Fruit fly (Drosophila melanogaster) whole organism, embryonic: ENCODE measurements around the gene CG6345.

Source experiments
- Bteb2 ChIP-seq: fragments of 200-800 bp; sonication (Bioruptor generic); optimal IDR thresholded peaks from 2 replicates; lab custom pipeline; 2016; ENCODE audit warnings: missing biosample characterization, missing genetic modification characterization
- CG10147 ChIP-seq: fragments of 200-800 bp; sonication (Bioruptor generic); optimal IDR thresholded peaks from 2 replicates; lab custom pipeline; 2019; ENCODE audit warnings: missing biosample characterization, mild to moderate bottlenecking, missing genetic modification characterization, moderate library complexity
- CG10274 ChIP-seq: fragments of 200-800 bp; sonication (Bioruptor generic); optimal IDR thresholded peaks from 3 replicates; lab custom pipeline; 2017; ENCODE audit warnings: missing biosample characterization, mild to moderate bottlenecking, missing genetic modification characterization
- CG10565 ChIP-seq: fragments of 200-800 bp; sonication (Bioruptor generic); optimal IDR thresholded peaks from 3 replicates; lab custom pipeline; 2016; ENCODE audit warnings: missing biosample characterization, mild to moderate bottlenecking, missing genetic modification characterization
- CG10654 ChIP-seq: fragments of 200-800 bp; sonication (Bioruptor generic); optimal IDR thresholded peaks from 2 replicates; lab custom pipeline; 2016; ENCODE audit warnings: missing biosample characterization, missing genetic modification characterization
- CG11504 ChIP-seq: fragments of 200-800 bp; sonication (Bioruptor generic); optimal IDR thresholded peaks from 3 replicates; lab custom pipeline; 2019; ENCODE audit warnings: missing biosample characterization, mild to moderate bottlenecking, missing genetic modification characterization, moderate library complexity
- CG12391 ChIP-seq: fragments of 200-800 bp; sonication (Bioruptor generic); optimal IDR thresholded peaks from 3 replicates; lab custom pipeline; 2018; ENCODE audit warnings: missing biosample characterization, mild to moderate bottlenecking, missing genetic modification characterization, moderate library complexity
- CG14441 ChIP-seq: fragments of 200-800 bp; sonication (Bioruptor generic); IDR thresholded peaks from 2 replicates; pipeline ENCODE4 v1.3.6; 2022; ENCODE audit warnings: missing biosample characterization, missing genetic modification characterization
- CG15269 ChIP-seq: fragments of 200-800 bp; sonication (Bioruptor generic); optimal IDR thresholded peaks from 2 replicates; lab custom pipeline; 2018; ENCODE audit warnings: missing biosample characterization, mild to moderate bottlenecking, missing genetic modification characterization, moderate library complexity
- CG30403 ChIP-seq: fragments of 200-800 bp; sonication (Bioruptor generic); optimal IDR thresholded peaks from 3 replicates; lab custom pipeline; 2016; ENCODE audit warnings: missing biosample characterization, missing genetic modification characterization
- CG30431 ChIP-seq: fragments of 200-800 bp; sonication (Bioruptor generic); optimal IDR thresholded peaks from 2 replicates; lab custom pipeline; 2017; ENCODE audit warnings: missing biosample characterization, missing genetic modification characterization
- CG3065 ChIP-seq: fragments of 200-800 bp; sonication (Bioruptor generic); optimal IDR thresholded peaks from 2 replicates; lab custom pipeline; 2016; ENCODE audit warnings: missing biosample characterization, missing genetic modification characterization
- CG3281 ChIP-seq: fragments of 200-800 bp; sonication (Bioruptor generic); optimal IDR thresholded peaks from 3 replicates; lab custom pipeline; 2017; ENCODE audit warnings: missing biosample characterization, mild to moderate bottlenecking, missing genetic modification characterization
- CG3838 ChIP-seq: fragments of 200-800 bp; sonication (Bioruptor generic); optimal IDR thresholded peaks from 3 replicates; lab custom pipeline; 2016; ENCODE audit warnings: missing biosample characterization, missing genetic modification characterization
- CG7839 ChIP-seq: fragments of 200-800 bp; sonication (Bioruptor generic); optimal IDR thresholded peaks from 3 replicates; lab custom pipeline; 2018; ENCODE audit warnings: missing biosample characterization, mild to moderate bottlenecking, missing genetic modification characterization, moderate library complexity
- CG7963 ChIP-seq: fragments of 200-800 bp; sonication (Bioruptor generic); IDR thresholded peaks from 3 replicates; pipeline ENCODE4 v1.3.6; 2022; ENCODE audit warnings: missing biosample characterization, missing genetic modification characterization; ENCODE audit not compliant: partially characterized antibody
- CG8388 ChIP-seq: fragments of 200-800 bp; sonication (Bioruptor generic); optimal IDR thresholded peaks from 2 replicates; lab custom pipeline; 2019; ENCODE audit warnings: missing biosample characterization, mild to moderate bottlenecking, missing genetic modification characterization, moderate library complexity
- Deaf1 ChIP-seq: fragments of 200-800 bp; optimal IDR thresholded peaks from 3 replicates; lab custom pipeline; 2019; ENCODE audit warnings: missing biosample characterization, mild to moderate bottlenecking, missing genetic modification characterization, moderate library complexity
- Dp ChIP-seq: fragments of 200-800 bp; sonication (Bioruptor generic); optimal IDR thresholded peaks from 2 replicates; lab custom pipeline; 2018; ENCODE audit warnings: missing biosample characterization, mild to moderate bottlenecking, missing genetic modification characterization, moderate library complexity
- Drgx ChIP-seq: fragments of 200-800 bp; sonication (Bioruptor generic); IDR thresholded peaks from 2 replicates; pipeline ENCODE4 v1.3.6; 2022; ENCODE audit warnings: missing biosample characterization, missing genetic modification characterization
- HLHmδ ChIP-seq: fragments of 200-800 bp; sonication (Bioruptor generic); optimal IDR thresholded peaks from 2 replicates; lab custom pipeline; 2018; ENCODE audit warnings: missing biosample characterization, mild to moderate bottlenecking, missing genetic modification characterization, moderate library complexity
- HmgZ ChIP-seq: fragments of 200-800 bp; sonication (Bioruptor generic); optimal IDR thresholded peaks from 2 replicates; lab custom pipeline; 2018; ENCODE audit warnings: missing biosample characterization, mild to moderate bottlenecking, missing genetic modification characterization
- Hmr ChIP-seq: fragments of 200-800 bp; sonication (Bioruptor generic); optimal IDR thresholded peaks from 3 replicates; lab custom pipeline; 2017; ENCODE audit warnings: mild to moderate bottlenecking, missing biosample characterization, missing genetic modification reagents, missing genetic modification characterization
- Jarid2 ChIP-seq: fragments of 200-800 bp; sonication (Bioruptor generic); optimal IDR thresholded peaks from 3 replicates; lab custom pipeline; 2017; ENCODE audit warnings: mild to moderate bottlenecking, missing biosample characterization, missing genetic modification reagents, missing genetic modification characterization
- Max ChIP-seq: fragments of 200-800 bp; sonication (Bioruptor generic); optimal IDR thresholded peaks from 2 replicates; lab custom pipeline; 2016; ENCODE audit warnings: missing biosample characterization, mild to moderate bottlenecking, missing genetic modification characterization
- Oli ChIP-seq: fragments of 200-800 bp; sonication (Bioruptor generic); optimal IDR thresholded peaks from 2 replicates; lab custom pipeline; 2018; ENCODE audit warnings: missing biosample characterization, mild to moderate bottlenecking, missing genetic modification characterization, moderate library complexity
- Six4 ChIP-seq: fragments of 200-800 bp; sonication (Bioruptor generic); optimal IDR thresholded peaks from 2 replicates; lab custom pipeline; 2016; ENCODE audit warnings: missing biosample characterization, missing genetic modification characterization
- cato ChIP-seq: fragments of 200-800 bp; sonication (Bioruptor generic); optimal IDR thresholded peaks from 2 replicates; lab custom pipeline; 2016; ENCODE audit warnings: missing biosample characterization, missing genetic modification characterization, borderline replicate concordance
- da ChIP-seq: fragments of 200-800 bp; sonication (Bioruptor generic); optimal IDR thresholded peaks from 2 replicates; lab custom pipeline; 2016; ENCODE audit warnings: missing biosample characterization, missing genetic modification characterization
- dan ChIP-seq: fragments of 200-800 bp; sonication (Bioruptor generic); IDR thresholded peaks from 2 replicates; pipeline ENCODE4 v1.3.6; 2022; ENCODE audit warnings: missing biosample characterization, missing genetic modification characterization
- danr ChIP-seq: fragments of 200-800 bp; sonication (Bioruptor generic); IDR thresholded peaks from 2 replicates; pipeline ENCODE4 v1.3.6; 2022; ENCODE audit warnings: missing biosample characterization, missing genetic modification characterization
- dmrt99B ChIP-seq: fragments of 200-800 bp; sonication (Bioruptor generic); optimal IDR thresholded peaks from 2 replicates; lab custom pipeline; 2018; ENCODE audit warnings: missing biosample characterization, mild to moderate bottlenecking, missing genetic modification characterization, moderate library complexity
- eyg ChIP-seq: fragments of 200-800 bp; sonication (Bioruptor generic); optimal IDR thresholded peaks from 3 replicates; lab custom pipeline; 2016; ENCODE audit warnings: missing biosample characterization, missing genetic modification characterization
- gce ChIP-seq: fragments of 200-800 bp; sonication (Bioruptor generic); IDR thresholded peaks from 3 replicates; pipeline ENCODE4 v1.3.6; 2022; ENCODE audit warnings: missing biosample characterization, missing genetic modification characterization
- gfzf ChIP-seq: fragments of 200-800 bp; sonication (Bioruptor generic); optimal IDR thresholded peaks from 2 replicates; lab custom pipeline; 2016; ENCODE audit warnings: missing biosample characterization, mild to moderate bottlenecking, missing genetic modification characterization, moderate library complexity
- h ChIP-seq: fragments of >200 bp; optimal IDR thresholded peaks from 2 replicates; lab custom pipeline; 2017
- hb ChIP-seq: fragments of 200-800 bp; sonication (Bioruptor generic); IDR thresholded peaks from 3 replicates; pipeline ENCODE4 v1.3.6; 2022; ENCODE audit warnings: missing biosample characterization, missing genetic modification characterization; ENCODE audit not compliant: partially characterized antibody
- jigr1 ChIP-seq: fragments of 200-800 bp; sonication (Bioruptor generic); IDR thresholded peaks from 3 replicates; pipeline ENCODE4 v1.3.6; 2022; ENCODE audit warnings: missing biosample characterization, missing genetic modification characterization
- kah ChIP-seq: fragments of 200-800 bp; sonication (Bioruptor generic); optimal IDR thresholded peaks from 2 replicates; lab custom pipeline; 2018; ENCODE audit warnings: missing biosample characterization, mild to moderate bottlenecking, missing genetic modification characterization
- lab ChIP-seq: fragments of 200-800 bp; sonication (Bioruptor generic); optimal IDR thresholded peaks from 3 replicates; lab custom pipeline; 2017; ENCODE audit warnings: missing biosample characterization, missing genetic modification characterization, mild to moderate bottlenecking, moderate library complexity, missing genetic modification reagents
- lola ChIP-seq, 3 experiments: fragments of >200 bp in 2 of 3; fragments of 200-800 bp in 1 of 3; sonication (Bioruptor generic) in 1 of 3; optimal IDR thresholded peaks; 2 replicates each; lab custom pipeline; 2017 to 2019; ENCODE audit warnings: missing biosample characterization in 3 of 3, missing genetic modification characterization in 3 of 3, mild to moderate bottlenecking in 1 of 3, moderate library complexity in 1 of 3
- mld ChIP-seq: fragments of 200-800 bp; sonication (Bioruptor generic); IDR thresholded peaks from 3 replicates; pipeline ENCODE4 v1.3.6; 2022; ENCODE audit warnings: missing biosample characterization, missing genetic modification characterization; ENCODE audit not compliant: partially characterized antibody
- onecut ChIP-seq: fragments of 200-800 bp; sonication (Bioruptor generic); IDR thresholded peaks from 2 replicates; pipeline ENCODE4 v1.3.6; 2022; ENCODE audit warnings: missing biosample characterization, missing genetic modification characterization
- pan ChIP-seq, 4 experiments: fragments of >200 bp in 3 of 4; fragments of 200-800 bp in 1 of 4; sonication (Bioruptor generic) in 1 of 4; optimal IDR thresholded peaks in 3 of 4; IDR thresholded peaks in 1 of 4; 2 replicates each; pipeline versions ENCODE4 v1.3.6 to Lab custom; 2017 to 2022; ENCODE audit warnings: missing biosample characterization in 2 of 4, missing genetic modification characterization in 2 of 4, mixed read lengths in 1 of 4
- sd ChIP-seq: fragments of 200-800 bp; sonication (Bioruptor generic); optimal IDR thresholded peaks from 3 replicates; lab custom pipeline; 2018; ENCODE audit warnings: missing biosample characterization, mild to moderate bottlenecking, missing genetic modification characterization, moderate library complexity
- stc ChIP-seq: fragments of 200-800 bp; sonication (Bioruptor generic); IDR thresholded peaks from 2 replicates; pipeline ENCODE4 v1.3.6; 2022; ENCODE audit warnings: missing biosample characterization, missing genetic modification characterization
- tup ChIP-seq: fragments of 200-800 bp; sonication (Bioruptor generic); optimal IDR thresholded peaks from 2 replicates; lab custom pipeline; 2016; ENCODE audit warnings: missing biosample characterization, mild to moderate bottlenecking, missing genetic modification characterization, moderate library complexity
- usp ChIP-seq: fragments of >200 bp; optimal IDR thresholded peaks from 2 replicates; lab custom pipeline; 2017; ENCODE audit warnings: missing biosample characterization, missing genetic modification characterization

Gene CG6345

DNA sequence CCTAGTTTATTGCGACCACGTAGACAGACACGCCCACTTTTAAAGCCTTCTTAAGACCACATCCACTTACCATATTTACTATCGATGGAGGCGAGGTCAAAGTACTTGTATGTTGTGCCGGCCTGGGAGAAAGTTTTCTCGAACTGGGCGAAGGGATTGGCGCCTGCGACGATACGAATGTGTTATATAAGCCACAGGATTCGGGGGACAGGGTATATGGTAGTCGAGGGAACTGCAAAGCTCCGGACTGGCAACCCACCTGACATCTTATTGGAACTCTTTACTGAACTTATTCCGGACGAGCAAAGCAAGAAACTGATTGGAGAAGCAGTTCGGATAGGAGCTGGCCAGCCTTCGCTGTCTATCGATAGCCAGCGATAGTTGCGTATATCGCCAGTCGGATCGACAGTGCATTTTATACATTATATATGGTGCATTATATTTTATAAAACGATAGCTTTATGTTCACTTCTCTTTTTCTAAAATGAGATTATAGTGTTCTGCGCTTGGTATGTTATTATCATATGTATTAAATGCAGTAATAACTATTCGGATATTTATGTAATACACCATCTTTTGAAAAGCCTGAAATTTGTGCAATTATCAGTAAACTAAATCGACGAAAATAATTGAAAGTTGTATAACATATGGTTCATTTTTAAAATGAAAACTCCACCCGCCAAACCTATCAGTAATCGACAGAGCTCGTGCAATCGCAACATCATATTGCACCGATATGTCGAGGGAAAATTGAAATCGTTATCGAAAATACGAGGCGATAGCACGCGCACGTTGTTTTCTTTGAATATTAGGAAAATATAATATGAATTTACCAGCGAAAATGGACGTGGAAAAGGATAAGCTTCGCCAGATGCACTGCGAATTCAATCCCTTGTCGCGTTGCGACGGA lies 3.0 kb downstream of the CG6345 start, which contains the start of the genes Irp-1B and Rrp46 (continued):
- no peak for TF ChIP-seq CG10654
- TF ChIP-seq mld (GFP tag; lab: Robert Waterston, UW): peak; percentile 96
- TF ChIP-seq CG11504: peak; percentile 26
- TF ChIP-seq lola (GFP tag; optimal IDR thresholded peaks at IDR 0.05; lab: Kevin White, UChicago): no peak
- TF ChIP-seq gce: no peak
- TF ChIP-seq CG15269 (tag; lab: Kevin White, UChicago): no peak
- TF ChIP-seq CG10147 (GFP tag; lab: Kevin White, UChicago): no peak
- TF ChIP-seq h (lab: Kevin White, UChicago): no peak
- TF ChIP-seq CG14441: no peak
- no peak for TF ChIP-seq CG10565
- no peak for TF ChIP-seq sd (tag; lab: Kevin White, UChicago)
- peak; percentile 24 for TF ChIP-seq lab
- TF ChIP-seq usp (GFP tag; lab: Kevin White, UChicago): no peak
- no peak for TF ChIP-seq CG3838 (GFP tag; lab: Kevin White, UChicago)
- no peak for TF ChIP-seq CG3065 (GFP tag; lab: Kevin White, UChicago)
- TF ChIP-seq kah (GFP tag; lab: Kevin White, UChicago): no peak
- TF ChIP-seq Deaf1 (tag; lab: Kevin White, UChicago): peak; percentile 16
- TF ChIP-seq CG3281 (GFP tag; lab: Kevin White, UChicago): no peak
- TF ChIP-seq danr (GFP tag; lab: Robert Waterston, UW): no peak
- no peak for TF ChIP-seq Bteb2 (GFP tag; lab: Kevin White, UChicago)
- no peak for TF ChIP-seq stc (GFP tag; lab: Robert Waterston, UW)
- peak; percentile 97 for TF ChIP-seq CG7963 (GFP tag; lab: Robert Waterston, UW)
- TF ChIP-seq jigr1 (GFP tag; lab: Robert Waterston, UW): no peak
- no peak for TF ChIP-seq Max (GFP tag; lab: Kevin White, UChicago)
- no peak for TF ChIP-seq Oli (tag; lab: Kevin White, UChicago)
- TF ChIP-seq CG7839 (tag; lab: Kevin White, UChicago): no peak
- TF ChIP-seq dan (GFP tag; lab: Robert Waterston, UW): no peak
- TF ChIP-seq hb (GFP tag; lab: Robert Waterston, UW): peak; percentile 98
- no peak for TF ChIP-seq cato (GFP tag; lab: Kevin White, UChicago)
- TF ChIP-seq tup (GFP tag; lab: Kevin White, UChicago): no peak
- TF ChIP-seq da: no peak
- no peak for TF ChIP-seq Hmr (GFP tag; lab: Kevin White, UChicago)
- no peak for TF ChIP-seq CG8388 (GFP tag; lab: Kevin White, UChicago)
- no peak for TF ChIP-seq dmrt99B
- TF ChIP-seq pan (optimal IDR thresholded peaks at IDR 0.05; lab: Kevin White, UChicago): no peak
- TF ChIP-seq pan (GFP tag; optimal IDR thresholded peaks at IDR 0.05 in 1 of 2, IDR thresholded peaks at IDR 0.05 in 1 of 2): no peak
- TF ChIP-seq Drgx: no peak
- TF ChIP-seq Dp (GFP tag; lab: Kevin White, UChicago): peak; percentile 89
- no peak for TF ChIP-seq HLHmδ (GFP tag; lab: Kevin White, UChicago)
- peak; percentile 25 for TF ChIP-seq CG12391 (tag; lab: Kevin White, UChicago)
- TF ChIP-seq Jarid2 (GFP tag; lab: Kevin White, UChicago): peak; percentile 64
- TF ChIP-seq gfzf: no peak
- TF ChIP-seq eyg: no peak
- TF ChIP-seq Six4: no peak
- TF ChIP-seq HmgZ (tag; lab: Kevin White, UChicago): no peak
- TF ChIP-seq CG30431 (GFP tag; lab: Kevin White, UChicago): no peak
- TF ChIP-seq CG30403: no peak
- TF ChIP-seq onecut: no peak
- no peak for TF ChIP-seq CG10274
